Fruit fly (Drosophila melanogaster) S2 (cell line): ENCODE results near the gene Tango9.

ENCODE experiments used
- CG8478 ChIP-seq: fragments of >200 bp; optimal IDR thresholded peaks from 2 replicates; lab custom pipeline; 2018
- CTCF ChIP-seq, 2 experiments: fragments of >200 bp; optimal IDR thresholded peaks; 2 replicates each; lab custom pipeline; 2018

- TF ChIP-seq CG8478 (lab: Kevin White, UChicago) = no peak
- TF ChIP-seq CTCF (optimal IDR thresholded peaks at IDR 0.05; lab: Kevin White, UChicago) = no peak
These were observed 33.6 kb downstream of the Tango9 start for dm6 chr3R:11941116-11941515.
